Worm (Caenorhabditis elegans) whole organism, midembryonic: ENCODE data around the gene kqt-3.

Source experiments
- T22C8.4 ChIP-seq: fragments of 200-800 bp; sonication (Bioruptor generic); IDR thresholded peaks from 2 replicates; pipeline ENCODE4 v1.3.6; 2022; ENCODE audit warnings: missing genetic modification characterization, missing compliant biosample characterization
- cog-1 ChIP-seq: sonication (generic microtip); optimal IDR thresholded peaks from 2 replicates; lab custom pipeline; 2016; ENCODE audit warnings: missing genetic modification characterization, missing compliant biosample characterization
- ref-1 ChIP-seq: fragments of 200-800 bp; sonication (Bioruptor generic); conservative IDR thresholded peaks from 2 replicates; pipeline ENCODE4 v1.3.6; 2022; ENCODE audit warnings: missing genetic modification reagents, missing genetic modification characterization, missing compliant biosample characterization
- tab-1 ChIP-seq: fragments of 200-800 bp; sonication (Bioruptor generic); IDR thresholded peaks from 2 replicates; pipeline ENCODE4 v1.3.6; 2022; ENCODE audit warnings: missing genetic modification characterization, missing compliant biosample characterization

ce11 chrII:13677927-13678326 lies 18.2 kb upstream of the kqt-3 start:
- TF ChIP-seq tab-1 (no peak), T22C8.4 (GFP tag; lab: Robert Waterston, UW) (no peak), cog-1 (tag; lab: Kevin White, UChicago) (no peak), ref-1 (GFP tag; lab: Robert Waterston, UW) (no peak)
